Worm (Caenorhabditis elegans): ENCODE measurements around the gene ZC178.2.

ce11 chrV:8687707-8688106 is 24.1 kb downstream of the ZC178.2 start, which contains the start of gene ZC190.8:
- TF ChIP-seq egl-27 (tag; optimal IDR thresholded peaks at IDR 0.05) (no peak), dve-1 (tag; optimal IDR thresholded peaks at IDR 0.05; ENCODE audit: insufficient read depth) (no peak), F49E8.2 (tag; optimal IDR thresholded peaks at IDR 0.05; ENCODE audit: borderline replicate concordance) (no peak), lin-13 (GFP tag; optimal IDR thresholded peaks at IDR 0.05) (no peak), hlh-11 (tag; optimal IDR thresholded peaks at IDR 0.05) (no peak), ztf-11 (tag; optimal IDR thresholded peaks at IDR 0.05) (no peak), nhr-111 (GFP tag; optimal IDR thresholded peaks at IDR 0.05) (no peak), madf-5 (GFP tag; IDR thresholded peaks at IDR 0.05) (no peak), nhr-10 (tag; optimal IDR thresholded peaks at IDR 0.05) (no peak), nhr-76 (tag; optimal IDR thresholded peaks at IDR 0.05) (no peak), lir-3 (tag; optimal IDR thresholded peaks at IDR 0.05) (no peak), daf-16 (GFP tag; optimal IDR thresholded peaks at IDR 0.05) (no peak), daf-16 (tag; optimal IDR thresholded peaks at IDR 0.05) (no peak), ama-1 (optimal IDR thresholded peaks at IDR 0.05) (no peak)
